Worm (Caenorhabditis elegans): ENCODE data around the gene hpo-15.

Gene hpo-15

ce11 chrV:5535774-5536173, 22.1 kb upstream of the hpo-15 start, which contains the start of gene C24G6.8:
C24G6.8 (minus strand) TSS chrV:5535874.
- TF ChIP-seq hlh-4 (tag; optimal IDR thresholded peaks at IDR 0.05) (no peak), Y116A8C.19 (tag; optimal IDR thresholded peaks at IDR 0.05; ENCODE audit: borderline replicate concordance) (no peak), pax-3 (tag; optimal IDR thresholded peaks at IDR 0.05) (no peak), lsy-2 (tag; optimal IDR thresholded peaks at IDR 0.05) (no peak), sptf-1 (tag; optimal IDR thresholded peaks at IDR 0.05) (no peak), ztf-11 (tag; optimal IDR thresholded peaks at IDR 0.05) (no peak), lin-13 (GFP tag; optimal IDR thresholded peaks at IDR 0.05) (no peak), efl-1 (optimal IDR thresholded peaks at IDR 0.05) (no peak), efl-1 (GFP tag; optimal IDR thresholded peaks at IDR 0.05 in 1 of 2) (peak in 1 of 2 experiments; percentile 68), hpl-2 (GFP tag; optimal IDR thresholded peaks at IDR 0.05) (no peak)

- TF ChIP-seq lin-13 (GFP tag; optimal IDR thresholded peaks at IDR 0.05), result no peak
- no peak for TF ChIP-seq unc-130 (tag; optimal IDR thresholded peaks at IDR 0.05)
- no peak for TF ChIP-seq dpl-1 (GFP tag; optimal IDR thresholded peaks at IDR 0.05)
- TF ChIP-seq C34B4.2 (tag; optimal IDR thresholded peaks at IDR 0.05), result no peak
- no peak for TF ChIP-seq lin-15B (tag; optimal IDR thresholded peaks at IDR 0.05)
- no peak for TF ChIP-seq irx-1 (tag; optimal IDR thresholded peaks at IDR 0.05)
- TF ChIP-seq vab-15 (tag; optimal IDR thresholded peaks at IDR 0.05), result no peak
- TF ChIP-seq elt-2 (tag; optimal IDR thresholded peaks at IDR 0.05), result no peak
- no peak for TF ChIP-seq blmp-1 (tag; optimal IDR thresholded peaks at IDR 0.05)
- no peak for TF ChIP-seq hlh-4 (tag; optimal IDR thresholded peaks at IDR 0.05)
- no peak for TF ChIP-seq ceh-82 (tag; optimal IDR thresholded peaks at IDR 0.05)
- no peak for TF ChIP-seq nhr-11 (tag; optimal IDR thresholded peaks at IDR 0.05)
- no peak for TF ChIP-seq swsn-7 (tag; optimal IDR thresholded peaks at IDR 0.05)
- TF ChIP-seq jun-1 (tag; optimal IDR thresholded peaks at IDR 0.05), result no peak
- TF ChIP-seq lin-14 (GFP tag; optimal IDR thresholded peaks at IDR 0.05), result no peak
- TF ChIP-seq pqm-1 (tag; optimal IDR thresholded peaks at IDR 0.05), result no peak
Observed at ce11 chrV:5533755-5534154, 20.1 kb upstream of the hpo-15 start, which contains the start of gene grl-1. grl-1 (minus strand) TSS chrV:5533855.

- TF ChIP-seq C04F5.9 (tag; optimal IDR thresholded peaks at IDR 0.05), result no peak
- no peak for TF ChIP-seq alr-1 (tag; optimal IDR thresholded peaks at IDR 0.05; ENCODE audit: borderline replicate concordance)
- TF ChIP-seq lin-15B (tag; optimal IDR thresholded peaks at IDR 0.05), result no peak
- TF ChIP-seq lin-39 (tag; optimal IDR thresholded peaks at IDR 0.05), result no peak
- TF ChIP-seq hlh-4 (tag; optimal IDR thresholded peaks at IDR 0.05), result no peak
- TF ChIP-seq ets-5 (GFP tag; IDR thresholded peaks at IDR 0.05), result no peak
- TF ChIP-seq aha-1 (tag; optimal IDR thresholded peaks at IDR 0.05), result no peak
- TF ChIP-seq blmp-1 (tag; optimal IDR thresholded peaks at IDR 0.05), result no peak
- TF ChIP-seq swsn-7 (tag; optimal IDR thresholded peaks at IDR 0.05), result no peak
- TF ChIP-seq fkh-8 (tag; optimal IDR thresholded peaks at IDR 0.05), result no peak
- TF ChIP-seq skn-1 (tag; optimal IDR thresholded peaks at IDR 0.05), result no peak
- TF ChIP-seq ceh-90 (tag; optimal IDR thresholded peaks at IDR 0.05), result no peak
- TF ChIP-seq irx-1 (tag; optimal IDR thresholded peaks at IDR 0.05), result no peak
- no peak for TF ChIP-seq mab-9 (GFP tag; IDR thresholded peaks at IDR 0.05)
- TF ChIP-seq elt-3 (tag; optimal IDR thresholded peaks at IDR 0.05), result no peak
- TF ChIP-seq efl-1 (optimal IDR thresholded peaks at IDR 0.05), result no peak
- no peak for TF ChIP-seq efl-1 (GFP tag; optimal IDR thresholded peaks at IDR 0.05 in 1 of 2)
- TF ChIP-seq isw-1 (GFP tag; IDR thresholded peaks at IDR 0.05), result no peak
- no peak for TF ChIP-seq nhr-28 (tag; optimal IDR thresholded peaks at IDR 0.05)
Observed at ce11 chrV:5527694-5528093, 14.1 kb upstream of the hpo-15 start.

ce11 chrV:5525208-5525607, 11.6 kb upstream of the hpo-15 start:
- TF ChIP-seq hlh-4 (tag; optimal IDR thresholded peaks at IDR 0.05), result no peak
- no peak for TF ChIP-seq sptf-1 (tag; optimal IDR thresholded peaks at IDR 0.05)
- TF ChIP-seq fkh-4 (tag; optimal IDR thresholded peaks at IDR 0.05; ENCODE audit: borderline replicate concordance), result no peak
- TF ChIP-seq aly-2 (tag; optimal IDR thresholded peaks at IDR 0.05), result no peak
- no peak for TF ChIP-seq elt-3 (tag; optimal IDR thresholded peaks at IDR 0.05)
- no peak for TF ChIP-seq nhr-77 (tag; optimal IDR thresholded peaks at IDR 0.05)
- no peak for TF ChIP-seq nhr-20 (tag; optimal IDR thresholded peaks at IDR 0.05)
- no peak for TF ChIP-seq nhr-76 (tag; optimal IDR thresholded peaks at IDR 0.05)
- TF ChIP-seq mdl-1 (tag; optimal IDR thresholded peaks at IDR 0.05), result no peak
- no peak for TF ChIP-seq ces-1 (GFP tag; optimal IDR thresholded peaks at IDR 0.05)
- TF ChIP-seq hlh-17 (GFP tag; optimal IDR thresholded peaks at IDR 0.05; ENCODE audit: borderline replicate concordance), result no peak
